ENCODE assay signal across 1 fruit fly cellular context in the genomic region with DNA sequence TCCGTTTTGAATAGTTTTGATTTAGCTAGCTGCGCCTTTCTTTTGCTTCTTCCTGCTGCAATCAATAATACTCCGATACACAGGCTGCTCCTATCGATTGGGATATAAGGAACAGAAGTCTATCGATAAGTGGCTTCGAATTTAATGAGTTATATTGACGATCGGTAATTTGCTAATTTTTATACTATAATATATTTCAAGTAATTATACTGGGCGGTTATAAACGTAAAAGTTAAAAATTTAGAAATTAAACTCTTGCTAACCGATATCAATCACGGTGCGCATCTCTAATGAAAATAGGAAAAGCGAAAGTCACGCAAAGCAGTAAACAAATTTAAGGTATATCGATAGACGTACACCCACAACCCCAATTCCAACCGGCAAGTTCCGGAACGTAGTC.
A peak's percentile ranks its signal among the peaks of the same experiment; 100 is the strongest.
TF ChIP-seq lines count a peak whose summit lies in the region.

A gene (minus strand): TSS at position 73 of the 400 bp plus-strand sequence.
A gene (plus strand): TSS at position 336 of the 400 bp plus-strand sequence.
A gene (plus strand): TSS at position 336 of the 400 bp plus-strand sequence.

TF ChIP-seq in whole organism, embryonic, 481 proteins besides CTCF, POLR2A, EP300 and RAD21 (continued from another document and continues in another):
- TF ChIP-seq az2 (GFP tag; optimal IDR thresholded peaks at IDR 0.05; lab: Kevin White, UChicago): peak; percentile 73
- no peak for TF ChIP-seq NFAT (GFP tag; IDR thresholded peaks at IDR 0.05; lab: Robert Waterston, UW)
- peak; percentile 89 for TF ChIP-seq bbx (GFP tag; IDR thresholded peaks at IDR 0.05; lab: Robert Waterston, UW; ENCODE audit: partially characterized antibody)
- peak; percentile 79 for TF ChIP-seq CG2120 (GFP tag; optimal IDR thresholded peaks at IDR 0.05; lab: Kevin White, UChicago)
- no peak for TF ChIP-seq lov (optimal IDR thresholded peaks at IDR 0.05; lab: Kevin White, UChicago)
- no peak for TF ChIP-seq lov (GFP tag; IDR thresholded peaks at IDR 0.05; lab: Robert Waterston, UW)
- no peak for TF ChIP-seq Dip2 (GFP tag; IDR thresholded peaks at IDR 0.05; lab: Robert Waterston, UW)
- peak; percentile 98 for TF ChIP-seq Doc3 (GFP tag; IDR thresholded peaks at IDR 0.05; lab: Robert Waterston, UW; ENCODE audit: partially characterized antibody)
- TF ChIP-seq grau (tag; optimal IDR thresholded peaks at IDR 0.05; lab: Kevin White, UChicago): peak; percentile 71
- no peak for TF ChIP-seq CrebB (tag; optimal IDR thresholded peaks at IDR 0.05; lab: Kevin White, UChicago)
- peak; percentile 66 for TF ChIP-seq CG10979 (tag; optimal IDR thresholded peaks at IDR 0.05; lab: Kevin White, UChicago)
- peak; percentile 46 for TF ChIP-seq CG18619 (GFP tag; optimal IDR thresholded peaks at IDR 0.05; lab: Kevin White, UChicago)
- peak; percentile 77 for TF ChIP-seq Sry-β (GFP tag; optimal IDR thresholded peaks at IDR 0.05; lab: Kevin White, UChicago)
- 0 out of 4 replicates have a peak, but pooled peaks have one; percentile 31 for TF ChIP-seq Gug (GFP tag; IDR thresholded peaks at IDR 0.05; lab: Robert Waterston, UW)
- TF ChIP-seq CG14860 (GFP tag; IDR thresholded peaks at IDR 0.05; lab: Robert Waterston, UW; ENCODE audit: partially characterized antibody): peak; percentile 97
- TF ChIP-seq Jarid2 (GFP tag; optimal IDR thresholded peaks at IDR 0.05; lab: Kevin White, UChicago): no peak
- TF ChIP-seq CG6854 (GFP tag; optimal IDR thresholded peaks at IDR 0.05; lab: Kevin White, UChicago): no peak
- no peak for TF ChIP-seq CG11560 (tag; IDR thresholded peaks at IDR 0.05; lab: Robert Waterston, UW)
- TF ChIP-seq CG8089 (GFP tag; optimal IDR thresholded peaks at IDR 0.05; lab: Kevin White, UChicago): no peak
- TF ChIP-seq CG13296 (GFP tag; optimal IDR thresholded peaks at IDR 0.05; lab: Kevin White, UChicago): peak; percentile 68
- peak; percentile 78 for TF ChIP-seq Xbp1 (GFP tag; optimal IDR thresholded peaks at IDR 0.05; lab: Kevin White, UChicago)
- TF ChIP-seq CG33213 (GFP tag; optimal IDR thresholded peaks at IDR 0.05; lab: Kevin White, UChicago): peak; percentile 30
- peak; percentile 71 for TF ChIP-seq B-H2 (GFP tag; optimal IDR thresholded peaks at IDR 0.05; lab: Kevin White, UChicago)
- TF ChIP-seq chif (GFP tag; optimal IDR thresholded peaks at IDR 0.05; lab: Kevin White, UChicago): peak in 1 of 2 experiments; percentile 38
- TF ChIP-seq ase (GFP tag; IDR thresholded peaks at IDR 0.05; lab: Robert Waterston, UW): no peak
- TF ChIP-seq ken (GFP tag; IDR thresholded peaks at IDR 0.05; lab: Robert Waterston, UW): 0 out of 3 replicates have a peak, but pooled peaks have one; percentile 42
- peak; percentile 73 for TF ChIP-seq CG4617 (GFP tag; optimal IDR thresholded peaks at IDR 0.05; lab: Kevin White, UChicago; ENCODE audit: borderline replicate concordance)
- no peak for TF ChIP-seq Gsc (GFP tag; IDR thresholded peaks at IDR 0.05; lab: Robert Waterston, UW)
- TF ChIP-seq PHDP (tag; optimal IDR thresholded peaks at IDR 0.05; lab: Kevin White, UChicago): peak; percentile 75
- peak; percentile 77 for TF ChIP-seq CG9932 (GFP tag; IDR thresholded peaks at IDR 0.05; lab: Robert Waterston, UW)
- peak; percentile 68; the same call in 2 of the 3 replicates for TF ChIP-seq ci (GFP tag; IDR thresholded peaks at IDR 0.05; lab: Robert Waterston, UW)
- TF ChIP-seq CG10565 (GFP tag; optimal IDR thresholded peaks at IDR 0.05; lab: Kevin White, UChicago): no peak
- peak; percentile 59; the same call in 1 of the 2 replicates for TF ChIP-seq klu (GFP tag; IDR thresholded peaks at IDR 0.05; lab: Robert Waterston, UW)
- peak; percentile 43 for TF ChIP-seq esg (GFP tag; conservative IDR thresholded peaks at IDR 0.05; lab: Robert Waterston, UW)
- TF ChIP-seq CG15073 (GFP tag; optimal IDR thresholded peaks at IDR 0.05; lab: Kevin White, UChicago): no peak
- peak; percentile 65 for TF ChIP-seq CG18011 (GFP tag; optimal IDR thresholded peaks at IDR 0.05; lab: Kevin White, UChicago)
- TF ChIP-seq sim (GFP tag; IDR thresholded peaks at IDR 0.05; lab: Robert Waterston, UW): no peak
- peak; percentile 56 for TF ChIP-seq Fer3 (tag; optimal IDR thresholded peaks at IDR 0.05; lab: Kevin White, UChicago)
- peak; percentile 74 for TF ChIP-seq CG33557 (GFP tag; optimal IDR thresholded peaks at IDR 0.05; lab: Kevin White, UChicago)
- peak; percentile 81 for TF ChIP-seq nmo (GFP tag; optimal IDR thresholded peaks at IDR 0.05; lab: Kevin White, UChicago)
- TF ChIP-seq zfh1 (GFP tag; IDR thresholded peaks at IDR 0.05; lab: Robert Waterston, UW): peak; percentile 37; the same call in 1 of the 3 replicates
- TF ChIP-seq CG30020 (tag; optimal IDR thresholded peaks at IDR 0.05; lab: Kevin White, UChicago): peak; percentile 69
- peak; percentile 34 for TF ChIP-seq CG10209 (GFP tag; optimal IDR thresholded peaks at IDR 0.05; lab: Kevin White, UChicago)
- no peak; the same call in 1 of the 3 replicates for TF ChIP-seq CG34422 (GFP tag; IDR thresholded peaks at IDR 0.05; lab: Robert Waterston, UW)
- TF ChIP-seq scrt (GFP tag; optimal IDR thresholded peaks at IDR 0.05; lab: Kevin White, UChicago): peak; percentile 41
- no peak for TF ChIP-seq disco-r (GFP tag; optimal IDR thresholded peaks at IDR 0.05; lab: Kevin White, UChicago)
- peak; percentile 37 for TF ChIP-seq fd96Cb (tag; optimal IDR thresholded peaks at IDR 0.05; lab: Kevin White, UChicago)
- TF ChIP-seq CG42726 (GFP tag; IDR thresholded peaks at IDR 0.05; lab: Robert Waterston, UW; ENCODE audit: partially characterized antibody): 0 out of 2 replicates have a peak, but pooled peaks have one; percentile 28
- TF ChIP-seq dpn (GFP tag; optimal IDR thresholded peaks at IDR 0.05; lab: Kevin White, UChicago): peak; percentile 46 to 72
- TF ChIP-seq CG2129 (GFP tag; IDR thresholded peaks at IDR 0.05; lab: Robert Waterston, UW; ENCODE audit: partially characterized antibody): peak; percentile 95
- TF ChIP-seq MTF-1 (GFP tag; optimal IDR thresholded peaks at IDR 0.05; lab: Kevin White, UChicago; ENCODE audit: borderline replicate concordance): no peak
- TF ChIP-seq Dad (GFP tag; optimal IDR thresholded peaks at IDR 0.05; lab: Kevin White, UChicago): peak; percentile 53
- TF ChIP-seq CG9727 (GFP tag; optimal IDR thresholded peaks at IDR 0.05; lab: Kevin White, UChicago): peak; percentile 76
- peak; percentile 60; the same call in 1 of the 2 replicates for TF ChIP-seq HLH3B (GFP tag; IDR thresholded peaks at IDR 0.05; lab: Robert Waterston, UW)
- TF ChIP-seq CG3726 (GFP tag; IDR thresholded peaks at IDR 0.05; lab: Robert Waterston, UW): no peak
- TF ChIP-seq caup (GFP tag; optimal IDR thresholded peaks at IDR 0.05; lab: Kevin White, UChicago; ENCODE audit: severe bottlenecking): peak; percentile 50
- no peak for TF ChIP-seq CG11085 (GFP tag; IDR thresholded peaks at IDR 0.05; lab: Robert Waterston, UW)
- peak; percentile 38 for TF ChIP-seq CG17802 (tag; optimal IDR thresholded peaks at IDR 0.05; lab: Kevin White, UChicago)
- TF ChIP-seq CG10431 (GFP tag; optimal IDR thresholded peaks at IDR 0.05; lab: Kevin White, UChicago): peak; percentile 57
- peak; percentile 35 for TF ChIP-seq salm (tag; optimal IDR thresholded peaks at IDR 0.05; lab: Kevin White, UChicago)
- TF ChIP-seq CG10654 (GFP tag; optimal IDR thresholded peaks at IDR 0.05; lab: Kevin White, UChicago): peak; percentile 70
- TF ChIP-seq CG1233 (GFP tag; optimal IDR thresholded peaks at IDR 0.05; lab: Kevin White, UChicago): peak; percentile 44
- TF ChIP-seq seq (GFP tag; IDR thresholded peaks at IDR 0.05; lab: Robert Waterston, UW): no peak; the same call in 1 of the 2 replicates
- TF ChIP-seq CkIIα-i1 (GFP tag; IDR thresholded peaks at IDR 0.05; lab: Robert Waterston, UW): no peak
- TF ChIP-seq amos (GFP tag; IDR thresholded peaks at IDR 0.05; lab: Robert Waterston, UW; ENCODE audit: partially characterized antibody): peak; percentile 88
- TF ChIP-seq gsb (GFP tag; IDR thresholded peaks at IDR 0.05; lab: Robert Waterston, UW): no peak
- peak; percentile 68 for TF ChIP-seq CG7556 (GFP tag; optimal IDR thresholded peaks at IDR 0.05; lab: Kevin White, UChicago)
- peak; percentile 94 for TF ChIP-seq stwl (tag; optimal IDR thresholded peaks at IDR 0.05; lab: Kevin White, UChicago)
- TF ChIP-seq CG11504 (tag; optimal IDR thresholded peaks at IDR 0.05; lab: Kevin White, UChicago): peak; percentile 75
- no peak for TF ChIP-seq zf30C (GFP tag; optimal IDR thresholded peaks at IDR 0.05; lab: Kevin White, UChicago)
- peak; percentile 70 for TF ChIP-seq CG13424 (tag; optimal IDR thresholded peaks at IDR 0.05; lab: Kevin White, UChicago)
- no peak for TF ChIP-seq MESR4 (GFP tag; optimal IDR thresholded peaks at IDR 0.05; lab: Kevin White, UChicago)
- TF ChIP-seq CHES-1-like (GFP tag; optimal IDR thresholded peaks at IDR 0.05; lab: Kevin White, UChicago): peak; percentile 48
- no peak for TF ChIP-seq D19B (GFP tag; optimal IDR thresholded peaks at IDR 0.05; lab: Kevin White, UChicago)
- TF ChIP-seq Six4 (GFP tag; optimal IDR thresholded peaks at IDR 0.05; lab: Kevin White, UChicago): peak; percentile 54
- peak; percentile 81 for TF ChIP-seq Sry-δ (GFP tag; optimal IDR thresholded peaks at IDR 0.05; lab: Kevin White, UChicago)
- peak; percentile 69 for TF ChIP-seq CG17359 (tag; optimal IDR thresholded peaks at IDR 0.05; lab: Kevin White, UChicago)
- TF ChIP-seq CG17328 (GFP tag; IDR thresholded peaks at IDR 0.05; lab: Robert Waterston, UW): peak; percentile 58; the same call in 1 of the 2 replicates
- TF ChIP-seq slp2 (GFP tag; optimal IDR thresholded peaks at IDR 0.05; lab: Kevin White, UChicago): peak; percentile 11
- TF ChIP-seq Fer1 (GFP tag; optimal IDR thresholded peaks at IDR 0.05; lab: Kevin White, UChicago): peak; percentile 74
- TF ChIP-seq CG17612 (GFP tag; IDR thresholded peaks at IDR 0.05; lab: Robert Waterston, UW): no peak
- peak; percentile 24 for TF ChIP-seq Camta (GFP tag; optimal IDR thresholded peaks at IDR 0.05; lab: Kevin White, UChicago)
- peak; percentile 60 for TF ChIP-seq CG3407 (GFP tag; optimal IDR thresholded peaks at IDR 0.05; lab: Kevin White, UChicago)
- peak; percentile 32 for TF ChIP-seq Sin3A (optimal IDR thresholded peaks at IDR 0.05; lab: Kevin White, UChicago)
- TF ChIP-seq Lim3 (GFP tag; IDR thresholded peaks at IDR 0.05; lab: Robert Waterston, UW): no peak
- TF ChIP-seq CG14710 (tag; optimal IDR thresholded peaks at IDR 0.05; lab: Kevin White, UChicago): peak; percentile 87
- peak; percentile 97 for TF ChIP-seq CG34224 (GFP tag; IDR thresholded peaks at IDR 0.05; lab: Robert Waterston, UW; ENCODE audit: partially characterized antibody)
- peak; percentile 77 for TF ChIP-seq CG32532 (GFP tag; IDR thresholded peaks at IDR 0.05; lab: Robert Waterston, UW)
- TF ChIP-seq CG6254 (GFP tag; optimal IDR thresholded peaks at IDR 0.05; lab: Kevin White, UChicago): peak; percentile 52
- peak; percentile 63 for TF ChIP-seq E2f1 (GFP tag; IDR thresholded peaks at IDR 0.05; lab: Robert Waterston, UW)
- TF ChIP-seq CG7271 (tag; optimal IDR thresholded peaks at IDR 0.05; lab: Kevin White, UChicago): peak; percentile 61
- peak; percentile 84 for TF ChIP-seq Med (GFP tag; lab: Kevin White, UChicago)
- no peak for TF ChIP-seq Doc2 (GFP tag; IDR thresholded peaks at IDR 0.05; lab: Robert Waterston, UW)
- peak; percentile 10 for TF ChIP-seq ATbp (GFP tag; optimal IDR thresholded peaks at IDR 0.05; lab: Kevin White, UChicago)
- TF ChIP-seq Taf1 (GFP tag; IDR thresholded peaks at IDR 0.05; lab: Robert Waterston, UW): no peak
- TF ChIP-seq CG17186 (GFP tag; optimal IDR thresholded peaks at IDR 0.05; lab: Kevin White, UChicago): peak; percentile 50
- TF ChIP-seq Ravus (GFP tag; IDR thresholded peaks at IDR 0.05; lab: Robert Waterston, UW): no peak
- TF ChIP-seq CG13894 (tag; optimal IDR thresholded peaks at IDR 0.05; lab: Kevin White, UChicago): peak; percentile 81
- TF ChIP-seq so (GFP tag; IDR thresholded peaks at IDR 0.05; lab: Robert Waterston, UW): no peak
- TF ChIP-seq CG4424 (GFP tag; optimal IDR thresholded peaks at IDR 0.05; lab: Kevin White, UChicago): peak; percentile 85
- peak; percentile 82 for TF ChIP-seq CG17829 (tag; optimal IDR thresholded peaks at IDR 0.05; lab: Kevin White, UChicago)
- TF ChIP-seq Bteb2 (GFP tag; optimal IDR thresholded peaks at IDR 0.05; lab: Kevin White, UChicago): peak; percentile 13
- TF ChIP-seq cas (GFP tag; IDR thresholded peaks at IDR 0.05; lab: Robert Waterston, UW): no peak
- TF ChIP-seq usp (GFP tag; optimal IDR thresholded peaks at IDR 0.05; lab: Kevin White, UChicago): no peak
- peak; percentile 62 for TF ChIP-seq CG10147 (GFP tag; optimal IDR thresholded peaks at IDR 0.05; lab: Kevin White, UChicago)
- no peak for TF ChIP-seq Poxn (GFP tag; IDR thresholded peaks at IDR 0.05; lab: Robert Waterston, UW)
- TF ChIP-seq Xrp1 (GFP tag; IDR thresholded peaks at IDR 0.05; lab: Robert Waterston, UW): peak; percentile 78
- no peak for TF ChIP-seq schlank (tag; optimal IDR thresholded peaks at IDR 0.05; lab: Kevin White, UChicago)
- peak; percentile 82 for TF ChIP-seq tin (GFP tag; optimal IDR thresholded peaks at IDR 0.05; lab: Kevin White, UChicago)
- peak; percentile 43 for TF ChIP-seq CG4854 (GFP tag; optimal IDR thresholded peaks at IDR 0.05; lab: Kevin White, UChicago)
- no peak for TF ChIP-seq CG6175 (GFP tag; IDR thresholded peaks at IDR 0.05; lab: Robert Waterston, UW)
- TF ChIP-seq ERR (GFP tag; optimal IDR thresholded peaks at IDR 0.05; lab: Kevin White, UChicago): no peak
- TF ChIP-seq CG6683 (GFP tag; optimal IDR thresholded peaks at IDR 0.05; lab: Kevin White, UChicago): peak; percentile 44
- TF ChIP-seq CG18764 (GFP tag; optimal IDR thresholded peaks at IDR 0.05; lab: Kevin White, UChicago): peak; percentile 65
- peak; percentile 64; the same call in 2 of the 3 replicates for TF ChIP-seq CG11695 (GFP tag; IDR thresholded peaks at IDR 0.05; lab: Robert Waterston, UW)
- TF ChIP-seq run (tag; optimal IDR thresholded peaks at IDR 0.05; lab: Kevin White, UChicago): peak; percentile 3
- TF ChIP-seq CG12219 (GFP tag; optimal IDR thresholded peaks at IDR 0.05; lab: Kevin White, UChicago): no peak
- peak; percentile 55 for TF ChIP-seq CG18476 (GFP tag; optimal IDR thresholded peaks at IDR 0.05; lab: Kevin White, UChicago)
- no peak for TF ChIP-seq h (optimal IDR thresholded peaks at IDR 0.05; lab: Kevin White, UChicago)
- 0 out of 2 replicates have a peak, but pooled peaks have one; percentile 13 for TF ChIP-seq Rx (GFP tag; IDR thresholded peaks at IDR 0.05; lab: Robert Waterston, UW)
- TF ChIP-seq CG3065 (GFP tag; optimal IDR thresholded peaks at IDR 0.05; lab: Kevin White, UChicago): peak; percentile 24
- peak; percentile 22 for TF ChIP-seq kni (GFP tag; optimal IDR thresholded peaks at IDR 0.05; lab: Kevin White, UChicago)
- TF ChIP-seq lmd (GFP tag; IDR thresholded peaks at IDR 0.05; lab: Robert Waterston, UW): peak; percentile 62
- peak; percentile 41 for TF ChIP-seq Nf-YB (GFP tag; optimal IDR thresholded peaks at IDR 0.05; lab: Kevin White, UChicago)
